Worm (Caenorhabditis elegans) whole organism, L3 larva: ENCODE results near the gene grl-12.

Experiments
- R02D3.7 ChIP-seq: fragments of 150-350 bp; optimal IDR thresholded peaks from 2 replicates; lab custom pipeline; 2014; ENCODE audit warnings: missing biosample characterization, missing genetic modification characterization
- ZK546.5 ChIP-seq: sonication (generic microtip); optimal IDR thresholded peaks from 2 replicates; lab custom pipeline; 2017; ENCODE audit warnings: missing biosample characterization, missing genetic modification characterization
- aly-2 ChIP-seq: fragments of 150-350 bp; optimal IDR thresholded peaks from 2 replicates; lab custom pipeline; 2014; ENCODE audit warnings: missing biosample characterization, missing genetic modification characterization
- ama-1 ChIP-seq: fragments of 150-350 bp; optimal IDR thresholded peaks from 2 replicates; lab custom pipeline; 2018
- ceh-16 ChIP-seq: sonication (generic microtip); optimal IDR thresholded peaks from 2 replicates; lab custom pipeline; 2017; ENCODE audit warnings: missing biosample characterization, missing genetic modification characterization
- ceh-82 ChIP-seq: fragments of 150-350 bp; optimal IDR thresholded peaks from 2 replicates; lab custom pipeline; 2014; ENCODE audit warnings: missing biosample characterization, missing genetic modification characterization
- ceh-9 ChIP-seq: sonication (generic microtip); optimal IDR thresholded peaks from 2 replicates; lab custom pipeline; 2018; ENCODE audit warnings: missing biosample characterization, missing genetic modification characterization
- daf-12 ChIP-seq: fragments of 150-350 bp; optimal IDR thresholded peaks from 2 replicates; lab custom pipeline; 2014; ENCODE audit warnings: missing biosample characterization, missing genetic modification reagents, missing genetic modification characterization
- egl-27 ChIP-seq: sonication (generic microtip); optimal IDR thresholded peaks from 4 replicates; lab custom pipeline; 2017; ENCODE audit warnings: missing biosample characterization, missing genetic modification reagents, missing genetic modification characterization
- egl-5 ChIP-seq: fragments of 150-350 bp; optimal IDR thresholded peaks from 2 replicates; lab custom pipeline; 2017; ENCODE audit warnings: missing biosample characterization, missing genetic modification reagents, missing genetic modification characterization, inconsistent platforms
- elt-1 ChIP-seq: fragments of 150-350 bp; optimal IDR thresholded peaks from 2 replicates; lab custom pipeline; 2014; ENCODE audit warnings: missing biosample characterization, missing genetic modification characterization
- elt-2 ChIP-seq: sonication (generic microtip); optimal IDR thresholded peaks from 2 replicates; lab custom pipeline; 2016; ENCODE audit warnings: missing genetic modification reagents, mild to moderate bottlenecking, missing genetic modification characterization, missing compliant biosample characterization
- eor-1 ChIP-seq, 2 experiments: fragments of 150-350 bp; optimal IDR thresholded peaks; 2 replicates each; lab custom pipeline; 2014 to 2018; ENCODE audit warnings: missing biosample characterization in 2 of 2, missing genetic modification characterization in 2 of 2
- fkh-10 ChIP-seq: sonication (generic microtip); optimal IDR thresholded peaks from 2 replicates; lab custom pipeline; 2017; ENCODE audit warnings: missing biosample characterization, missing genetic modification reagents, missing genetic modification characterization
- fkh-2 ChIP-seq: fragments of 150-350 bp; optimal IDR thresholded peaks from 2 replicates; lab custom pipeline; 2014; ENCODE audit warnings: missing biosample characterization, missing genetic modification reagents, missing genetic modification characterization
- fos-1 ChIP-seq: fragments of 150-350 bp; optimal IDR thresholded peaks from 2 replicates; lab custom pipeline; 2014; ENCODE audit warnings: missing biosample characterization, missing genetic modification characterization
- hmg-11 ChIP-seq: sonication (generic microtip); optimal IDR thresholded peaks from 2 replicates; lab custom pipeline; 2016; ENCODE audit warnings: missing genetic modification characterization, missing compliant biosample characterization
- jun-1 ChIP-seq: fragments of 150-350 bp; optimal IDR thresholded peaks from 2 replicates; lab custom pipeline; 2014; ENCODE audit warnings: missing biosample characterization, missing genetic modification reagents, missing genetic modification characterization
- lin-39 ChIP-seq: fragments of 150-350 bp; optimal IDR thresholded peaks from 2 replicates; lab custom pipeline; 2018; ENCODE audit warnings: missing biosample characterization, missing genetic modification reagents, missing genetic modification characterization
- lsy-12 ChIP-seq: sonication (generic microtip); optimal IDR thresholded peaks from 2 replicates; lab custom pipeline; 2016; ENCODE audit warnings: mild to moderate bottlenecking, missing genetic modification characterization, missing compliant biosample characterization
- mdl-1 ChIP-seq: fragments of 150-350 bp; optimal IDR thresholded peaks from 2 replicates; lab custom pipeline; 2014; ENCODE audit warnings: missing biosample characterization, missing genetic modification characterization
- mml-1 ChIP-seq: fragments of 150-350 bp; sonication (generic microtip); optimal IDR thresholded peaks from 3 replicates; lab custom pipeline; 2014; ENCODE audit warnings: missing biosample characterization, missing genetic modification characterization
- nfya-1 ChIP-seq: sonication (generic microtip); optimal IDR thresholded peaks from 2 replicates; lab custom pipeline; 2017; ENCODE audit warnings: missing genetic modification characterization, mild to moderate bottlenecking, missing compliant biosample characterization, antibody characterized with exemption, moderate library complexity; ENCODE audit not compliant: insufficient read depth
- nhr-11 ChIP-seq: fragments of 150-350 bp; optimal IDR thresholded peaks from 2 replicates; lab custom pipeline; 2014; ENCODE audit warnings: missing biosample characterization, missing genetic modification characterization
- nhr-23 ChIP-seq: fragments of 150-350 bp; optimal IDR thresholded peaks from 2 replicates; lab custom pipeline; 2014; ENCODE audit warnings: missing biosample characterization, missing genetic modification reagents, missing genetic modification characterization
- nhr-237 ChIP-seq: fragments of 150-350 bp; optimal IDR thresholded peaks from 2 replicates; lab custom pipeline; 2014; ENCODE audit warnings: missing biosample characterization, missing genetic modification characterization
- nhr-25 ChIP-seq: sonication (generic microtip); optimal IDR thresholded peaks from 2 replicates; lab custom pipeline; 2017; ENCODE audit warnings: missing biosample characterization, missing genetic modification characterization
- nhr-28 ChIP-seq: fragments of 150-350 bp; optimal IDR thresholded peaks from 2 replicates; lab custom pipeline; 2014; ENCODE audit warnings: missing biosample characterization, missing genetic modification characterization
- nhr-43 ChIP-seq: sonication (generic microtip); optimal IDR thresholded peaks from 2 replicates; lab custom pipeline; 2016; ENCODE audit warnings: mild to moderate bottlenecking, missing genetic modification characterization, missing compliant biosample characterization; ENCODE audit not compliant: poor library complexity, severe bottlenecking
- nhr-67 ChIP-seq: fragments of 150-350 bp; optimal IDR thresholded peaks from 2 replicates; lab custom pipeline; 2014; ENCODE audit warnings: missing biosample characterization, missing genetic modification characterization
- nhr-76 ChIP-seq: fragments of 150-350 bp; sonication (generic microtip); optimal IDR thresholded peaks from 5 replicates; lab custom pipeline; 2014; ENCODE audit warnings: missing biosample characterization, missing genetic modification characterization
- nhr-77 ChIP-seq: fragments of 150-350 bp; optimal IDR thresholded peaks from 2 replicates; lab custom pipeline; 2014; ENCODE audit warnings: missing biosample characterization, missing genetic modification characterization
- pqm-1 ChIP-seq: fragments of 150-350 bp; optimal IDR thresholded peaks from 2 replicates; lab custom pipeline; 2017; ENCODE audit warnings: missing biosample characterization, missing genetic modification characterization, inconsistent platforms
- sea-2 ChIP-seq: fragments of 150-350 bp; sonication (generic microtip); optimal IDR thresholded peaks from 4 replicates; lab custom pipeline; 2014; ENCODE audit warnings: missing biosample characterization, missing genetic modification reagents, missing genetic modification characterization
- skn-1 ChIP-seq: fragments of 150-350 bp; optimal IDR thresholded peaks from 2 replicates; lab custom pipeline; 2014; ENCODE audit warnings: missing biosample characterization, missing genetic modification characterization
- snpc-4 ChIP-seq: fragments of 150-350 bp; optimal IDR thresholded peaks from 2 replicates; lab custom pipeline; 2014; ENCODE audit warnings: missing biosample characterization, missing genetic modification characterization
- tbx-2 ChIP-seq: sonication (generic microtip); optimal IDR thresholded peaks from 2 replicates; lab custom pipeline; 2016; ENCODE audit warnings: mild to moderate bottlenecking, missing genetic modification characterization, missing compliant biosample characterization
- unc-39 ChIP-seq: sonication (generic microtip); optimal IDR thresholded peaks from 4 replicates; lab custom pipeline; 2017; ENCODE audit warnings: missing biosample characterization, missing genetic modification characterization
- unc-62 ChIP-seq: fragments of 150-350 bp; sonication (generic microtip); optimal IDR thresholded peaks from 4 replicates; lab custom pipeline; 2014; ENCODE audit warnings: missing biosample characterization, missing genetic modification reagents, missing genetic modification characterization
- zag-1 ChIP-seq: fragments of 150-350 bp; optimal IDR thresholded peaks from 2 replicates; lab custom pipeline; 2014; ENCODE audit warnings: missing biosample characterization, missing genetic modification characterization
- ztf-11 ChIP-seq: fragments of 150-350 bp; optimal IDR thresholded peaks from 2 replicates; lab custom pipeline; 2014; ENCODE audit warnings: missing biosample characterization, missing genetic modification characterization
- ztf-4 ChIP-seq: fragments of 150-350 bp; optimal IDR thresholded peaks from 2 replicates; lab custom pipeline; 2014; ENCODE audit warnings: missing biosample characterization, missing genetic modification characterization

grl-12 gene

ce11 chrV:8609776-8610529, 26.9 kb downstream of the grl-12 start:
- TF ChIP-seq nhr-25: no peak
- no peak for TF ChIP-seq ceh-9 (tag; lab: Kevin White, UChicago)
- TF ChIP-seq snpc-4: peak; percentile 31
- TF ChIP-seq fkh-10 (GFP tag; lab: Kevin White, UChicago): no peak
- no peak for TF ChIP-seq nhr-237
- peak; percentile 3 for TF ChIP-seq mdl-1
- no peak for TF ChIP-seq ceh-82 (tag; lab: Kevin White, UChicago)
- no peak for TF ChIP-seq nhr-23 (tag; lab: Kevin White, UChicago)
- TF ChIP-seq unc-39 (tag; lab: Kevin White, UChicago): no peak
- no peak for TF ChIP-seq lsy-12
- no peak for TF ChIP-seq nhr-11 (tag; lab: Kevin White, UChicago)
- TF ChIP-seq ZK546.5 (tag; lab: Kevin White, UChicago): no peak
- no peak for TF ChIP-seq zag-1 (tag; lab: Kevin White, UChicago)
- TF ChIP-seq hmg-11 (tag; lab: Kevin White, UChicago): peak; percentile 60
- TF ChIP-seq fos-1 (tag; lab: Kevin White, UChicago): no peak
- TF ChIP-seq eor-1 (tag; optimal IDR thresholded peaks at IDR 0.05; lab: Kevin White, UChicago): no peak
- no peak for TF ChIP-seq egl-5 (tag; lab: Kevin White, UChicago)
- no peak for TF ChIP-seq nhr-67 (tag; lab: Kevin White, UChicago)
- TF ChIP-seq elt-1: no peak
- peak; percentile 42 for TF ChIP-seq nhr-43 (tag; lab: Kevin White, UChicago)
- TF ChIP-seq lin-39 (tag; lab: Kevin White, UChicago): peak; percentile 65
- TF ChIP-seq nfya-1 (tag; lab: Kevin White, UChicago): peak; percentile 28

ce11 chrV:8608483-8608882, 28.3 kb downstream of the grl-12 start:
- TF ChIP-seq nfya-1 (tag; lab: Kevin White, UChicago) (no peak), nhr-23 (tag; lab: Kevin White, UChicago) (no peak), R02D3.7 (no peak), snpc-4 (no peak), egl-5 (tag; lab: Kevin White, UChicago) (no peak), daf-12 (tag; lab: Kevin White, UChicago) (no peak), nhr-76 (no peak), fkh-2 (tag; lab: Kevin White, UChicago) (no peak), nhr-67 (tag; lab: Kevin White, UChicago) (no peak), elt-2 (tag; lab: Kevin White, UChicago) (no peak), tbx-2 (tag; lab: Kevin White, UChicago) (no peak), pqm-1 (tag; lab: Kevin White, UChicago) (no peak), unc-39 (tag; lab: Kevin White, UChicago) (no peak)

- TF ChIP-seq nhr-23 (tag; lab: Kevin White, UChicago): peak; percentile 67
- no peak for TF ChIP-seq fos-1 (tag; lab: Kevin White, UChicago)
- no peak for TF ChIP-seq sea-2
- peak; percentile 89 for TF ChIP-seq nhr-25
- TF ChIP-seq ztf-4 (tag; lab: Kevin White, UChicago): no peak
- TF ChIP-seq mml-1 (tag; lab: Kevin White, UChicago): no peak
These were observed 29.4 kb downstream of the grl-12 start, which contains the start of gene smk-1 for ce11 chrV:8607353-8607850. smk-1 (plus strand) TSS chrV:8607800.

ce11 chrV:8606099-8606696, 30.6 kb downstream of the grl-12 start, which contains the start of gene vps-60:
vps-60 (minus strand) TSS chrV:8606128.
- peak; percentile 86 for TF ChIP-seq ama-1 (lab: Kevin White, UChicago)
- TF ChIP-seq tbx-2 (tag; lab: Kevin White, UChicago): peak; percentile 61
- TF ChIP-seq pqm-1 (tag; lab: Kevin White, UChicago): peak; percentile 94
- peak; percentile 89 for TF ChIP-seq egl-27 (tag; lab: Kevin White, UChicago)
- TF ChIP-seq fkh-10 (GFP tag; lab: Kevin White, UChicago): peak; percentile 84
- TF ChIP-seq elt-2 (tag; lab: Kevin White, UChicago): peak; percentile 88
- peak; percentile 43 for TF ChIP-seq elt-1
- peak; percentile 81 for TF ChIP-seq snpc-4
- TF ChIP-seq nhr-25: peak; percentile 93
- peak; percentile 95 for TF ChIP-seq jun-1 (tag; lab: Kevin White, UChicago)
- peak; percentile 97 for TF ChIP-seq nhr-23 (tag; lab: Kevin White, UChicago)
- peak; percentile 89 for TF ChIP-seq egl-5 (tag; lab: Kevin White, UChicago)
- TF ChIP-seq ceh-16: no peak
- TF ChIP-seq lsy-12: peak; percentile 59
- peak; percentile 94 for TF ChIP-seq fos-1 (tag; lab: Kevin White, UChicago)
- TF ChIP-seq unc-39 (tag; lab: Kevin White, UChicago): no peak
- peak; percentile 11 for TF ChIP-seq unc-62 (GFP tag; lab: Kevin White, UChicago)
- TF ChIP-seq fkh-2 (tag; lab: Kevin White, UChicago): no peak
- TF ChIP-seq ZK546.5 (tag; lab: Kevin White, UChicago): no peak
- TF ChIP-seq ztf-11 (tag; lab: Kevin White, UChicago): no peak
- TF ChIP-seq ztf-4 (tag; lab: Kevin White, UChicago): no peak
- TF ChIP-seq skn-1 (tag; lab: Kevin White, UChicago): peak; percentile 57
- TF ChIP-seq R02D3.7: peak; percentile 59
- peak; percentile 38 for TF ChIP-seq mdl-1
- peak; percentile 93 for TF ChIP-seq hmg-11 (tag; lab: Kevin White, UChicago)
- no peak for TF ChIP-seq aly-2 (tag; lab: Kevin White, UChicago)
- TF ChIP-seq nhr-28 (tag; lab: Kevin White, UChicago): no peak
- peak; percentile 25 for TF ChIP-seq nhr-77
